Fruit fly (Drosophila melanogaster): ENCODE data around the gene RhoGAP92B.
A peak's percentile ranks its signal among the peaks of the same experiment; 100 is the strongest.

The RhoGAP92B gene

dm6 chr3R:19859370-19860033 lies 45.5 kb upstream of the RhoGAP92B start (continued):
- TF ChIP-seq usp (GFP tag; optimal IDR thresholded peaks at IDR 0.05) (no peak), dmrt99B (tag; optimal IDR thresholded peaks at IDR 0.05) (no peak), pum (GFP tag; optimal IDR thresholded peaks at IDR 0.05) (no peak), pfk (GFP tag; optimal IDR thresholded peaks at IDR 0.05) (no peak), CG9727 (GFP tag; optimal IDR thresholded peaks at IDR 0.05) (peak; percentile 25), fd64A (GFP tag; optimal IDR thresholded peaks at IDR 0.05) (no peak), Hsf (GFP tag; optimal IDR thresholded peaks at IDR 0.05) (no peak), cas (GFP tag; IDR thresholded peaks at IDR 0.05) (no peak), gce (GFP tag; IDR thresholded peaks at IDR 0.05) (no peak), CG1832 (GFP tag; optimal IDR thresholded peaks at IDR 0.05) (no peak), Atf-2 (GFP tag; optimal IDR thresholded peaks at IDR 0.05) (no peak), CG34224 (GFP tag; IDR thresholded peaks at IDR 0.05; ENCODE audit: partially characterized antibody) (no peak), otp (GFP tag; IDR thresholded peaks at IDR 0.05) (no peak), CG13123 (GFP tag; optimal IDR thresholded peaks at IDR 0.05) (no peak), psq (GFP tag; optimal IDR thresholded peaks at IDR 0.05) (no peak), Usf (GFP tag; optimal IDR thresholded peaks at IDR 0.05) (no peak), CG6683 (GFP tag; optimal IDR thresholded peaks at IDR 0.05) (no peak), CG7556 (GFP tag; optimal IDR thresholded peaks at IDR 0.05) (peak; percentile 25), Dek (tag; optimal IDR thresholded peaks at IDR 0.05) (no peak), CG8359 (GFP tag; optimal IDR thresholded peaks at IDR 0.05; ENCODE audit: borderline replicate concordance) (no peak), Dp (GFP tag; optimal IDR thresholded peaks at IDR 0.05) (no peak), gcm (GFP tag; optimal IDR thresholded peaks at IDR 0.05) (peak; percentile 28), vvl (GFP tag; IDR thresholded peaks at IDR 0.05) (no peak), Fer3 (tag; optimal IDR thresholded peaks at IDR 0.05) (no peak), bab2 (GFP tag; optimal IDR thresholded peaks at IDR 0.05) (no peak), Xrp1 (GFP tag; IDR thresholded peaks at IDR 0.05) (no peak), yki (optimal IDR thresholded peaks at IDR 0.05) (no peak), Oaz (GFP tag; IDR thresholded peaks at IDR 0.05) (no peak), ssp (GFP tag; IDR thresholded peaks at IDR 0.05) (no peak), tx (GFP tag; optimal IDR thresholded peaks at IDR 0.05) (no peak), TFAM (GFP tag; optimal IDR thresholded peaks at IDR 0.05) (no peak), nerfin-2 (GFP tag; IDR thresholded peaks at IDR 0.05; ENCODE audit: partially characterized antibody) (no peak), CG15696 (tag; optimal IDR thresholded peaks at IDR 0.05) (no peak), maf-S (GFP tag; optimal IDR thresholded peaks at IDR 0.05) (no peak), Drgx (GFP tag; IDR thresholded peaks at IDR 0.05) (no peak), CG1603 (tag; optimal IDR thresholded peaks at IDR 0.05) (no peak), CG18262 (tag; optimal IDR thresholded peaks at IDR 0.05) (peak; percentile 20), CG34376 (GFP tag; optimal IDR thresholded peaks at IDR 0.05) (peak; percentile 50), CG8765 (GFP tag; IDR thresholded peaks at IDR 0.05) (no peak), CG1529 (GFP tag; optimal IDR thresholded peaks at IDR 0.05) (no peak), CG8290 (GFP tag; optimal IDR thresholded peaks at IDR 0.05) (no peak), CG8290 (tag; optimal IDR thresholded peaks at IDR 0.05) (peak in 1 of 2 experiments; percentile 30), ftz-f1 (GFP tag; optimal IDR thresholded peaks at IDR 0.05) (no peak), CG2678 (tag; optimal IDR thresholded peaks at IDR 0.05) (no peak), CG43689 (GFP tag; IDR thresholded peaks at IDR 0.05) (no peak), Sry-β (GFP tag; optimal IDR thresholded peaks at IDR 0.05) (no peak), CHES-1-like (GFP tag; optimal IDR thresholded peaks at IDR 0.05) (no peak), CG5953 (GFP tag; IDR thresholded peaks at IDR 0.05) (no peak), Ets65A (GFP tag) (no peak), tll (GFP tag; optimal IDR thresholded peaks at IDR 0.05) (no peak), CG4617 (GFP tag; optimal IDR thresholded peaks at IDR 0.05; ENCODE audit: borderline replicate concordance) (no peak)

All from whole organism, embryonic.